Worm (Caenorhabditis elegans) whole organism, L1 larva: Measurements from ENCODE around the gene W06B4.1.

Experiments used
- C04F5.9 ChIP-seq: sonication (generic microtip); optimal IDR thresholded peaks from 2 replicates; lab custom pipeline; 2016; ENCODE audit warnings: missing genetic modification characterization, missing compliant biosample characterization
- F16B12.6 ChIP-seq: fragments of 150-350 bp; optimal IDR thresholded peaks from 2 replicates; lab custom pipeline; 2014; ENCODE audit warnings: missing biosample characterization, missing genetic modification characterization
- blmp-1 ChIP-seq: fragments of 150-350 bp; optimal IDR thresholded peaks from 2 replicates; lab custom pipeline; 2014; ENCODE audit warnings: missing biosample characterization, missing genetic modification characterization
- ceh-82 ChIP-seq, 3 experiments: fragments of 150-350 bp in 1 of 3; sonication (generic microtip) in 2 of 3; optimal IDR thresholded peaks; 2 replicates each; lab custom pipeline; 2014 to 2017; ENCODE audit warnings: missing biosample characterization in 3 of 3, missing genetic modification characterization in 3 of 3
- ceh-88 ChIP-seq: fragments of 200-800 bp; sonication (Bioruptor generic); IDR thresholded peaks from 2 replicates; pipeline ENCODE4 v1.3.6; 2022; ENCODE audit warnings: missing genetic modification characterization, missing compliant biosample characterization
- ceh-90 ChIP-seq: sonication (generic microtip); optimal IDR thresholded peaks from 2 replicates; lab custom pipeline; 2016; ENCODE audit warnings: missing genetic modification characterization, missing compliant biosample characterization
- dpl-1 ChIP-seq, 3 experiments: fragments of 150-350 bp in 2 of 3; sonication (generic microtip) in 1 of 3; optimal IDR thresholded peaks; 2 replicates each; lab custom pipeline; 2014 to 2017; ENCODE audit warnings: missing biosample characterization in 3 of 3, missing genetic modification characterization in 3 of 3, missing genetic modification reagents in 3 of 3
- efl-1 ChIP-seq, 4 experiments: fragments of 150-350 bp; optimal IDR thresholded peaks in 3 of 4; peaks in 1 of 4; 1 replicate in 1 of 4; 2 replicates in 3 of 4; lab custom pipeline; 2014; ENCODE audit warnings: missing biosample characterization in 2 of 4, missing genetic modification characterization in 2 of 4, missing genetic modification reagents in 2 of 4
- egl-27 ChIP-seq, 2 experiments: fragments of 150-350 bp in 1 of 2; sonication (generic microtip); optimal IDR thresholded peaks; 3 replicates each; lab custom pipeline; 2017 to 2018; ENCODE audit warnings: missing biosample characterization in 2 of 2, missing genetic modification characterization in 2 of 2, missing genetic modification reagents in 2 of 2
- elt-2 ChIP-seq: sonication (generic microtip); optimal IDR thresholded peaks from 2 replicates; lab custom pipeline; 2016; ENCODE audit warnings: missing genetic modification characterization, mild to moderate bottlenecking, inconsistent platforms, missing compliant biosample characterization, missing genetic modification reagents
- elt-3 ChIP-seq, 6 experiments: fragments of 150-350 bp in 1 of 6; sonication (generic microtip); optimal IDR thresholded peaks; 2 replicates each; lab custom pipeline; 2017 to 2018; ENCODE audit warnings: missing biosample characterization in 6 of 6, missing genetic modification characterization in 6 of 6, inconsistent platforms in 1 of 6
- fkh-10 ChIP-seq: sonication (generic microtip); optimal IDR thresholded peaks from 2 replicates; lab custom pipeline; 2017; ENCODE audit warnings: missing biosample characterization, missing genetic modification reagents, missing genetic modification characterization
- hlh-17 ChIP-seq: fragments of 200-800 bp; sonication (Bioruptor generic); optimal IDR thresholded peaks from 2 replicates; lab custom pipeline; 2018; ENCODE audit warnings: missing genetic modification characterization, mild to moderate bottlenecking, missing compliant biosample characterization, moderate library complexity, borderline replicate concordance
- jun-1 ChIP-seq: fragments of 150-350 bp; optimal IDR thresholded peaks from 2 replicates; lab custom pipeline; 2014; ENCODE audit warnings: missing biosample characterization, missing genetic modification reagents, missing genetic modification characterization
- lin-14 ChIP-seq: fragments of 200-800 bp; sonication (Bioruptor generic); optimal IDR thresholded peaks from 2 replicates; lab custom pipeline; 2018; ENCODE audit warnings: mild to moderate bottlenecking, missing genetic modification characterization, moderate library complexity, missing compliant biosample characterization
- lin-15B ChIP-seq: fragments of 150-350 bp; sonication (generic microtip); optimal IDR thresholded peaks from 3 replicates; lab custom pipeline; 2014; ENCODE audit warnings: missing biosample characterization, missing genetic modification characterization
- lin-35 ChIP-seq, 2 experiments: fragments of 150-350 bp; optimal IDR thresholded peaks; 2 replicates each; lab custom pipeline; 2014; ENCODE audit warnings: missing biosample characterization in 2 of 2, missing genetic modification characterization in 2 of 2, missing genetic modification reagents in 2 of 2
- lsy-2 ChIP-seq, 2 experiments: fragments of 150-350 bp; optimal IDR thresholded peaks; 2 replicates each; lab custom pipeline; 2014; ENCODE audit warnings: missing biosample characterization in 2 of 2, missing genetic modification characterization in 2 of 2
- mab-9 ChIP-seq: fragments of 200-800 bp; sonication (Bioruptor generic); IDR thresholded peaks from 2 replicates; pipeline ENCODE4 v1.3.6; 2022; ENCODE audit warnings: missing genetic modification reagents, missing genetic modification characterization, missing compliant biosample characterization
- mep-1 ChIP-seq: fragments of 150-350 bp; optimal IDR thresholded peaks from 2 replicates; lab custom pipeline; 2014; ENCODE audit warnings: missing biosample characterization, missing genetic modification characterization
- nhr-20 ChIP-seq: sonication (generic microtip); optimal IDR thresholded peaks from 2 replicates; lab custom pipeline; 2016; ENCODE audit warnings: mild to moderate bottlenecking, missing genetic modification characterization, missing compliant biosample characterization
- nhr-237 ChIP-seq: fragments of 150-350 bp; optimal IDR thresholded peaks from 2 replicates; lab custom pipeline; 2014; ENCODE audit warnings: missing biosample characterization, missing genetic modification characterization
- nhr-28 ChIP-seq: fragments of 150-350 bp; optimal IDR thresholded peaks from 2 replicates; lab custom pipeline; 2014; ENCODE audit warnings: missing biosample characterization, missing genetic modification characterization
- nhr-76 ChIP-seq: sonication (generic microtip); optimal IDR thresholded peaks from 2 replicates; lab custom pipeline; 2017; ENCODE audit warnings: missing biosample characterization, missing genetic modification characterization
- nhr-77 ChIP-seq: fragments of 150-350 bp; optimal IDR thresholded peaks from 2 replicates; lab custom pipeline; 2014; ENCODE audit warnings: missing biosample characterization, missing genetic modification characterization
- nhr-84 ChIP-seq: sonication (generic microtip); optimal IDR thresholded peaks from 2 replicates; lab custom pipeline; 2017; ENCODE audit warnings: missing biosample characterization, missing genetic modification characterization
- pag-3 ChIP-seq: sonication (generic microtip); optimal IDR thresholded peaks from 2 replicates; lab custom pipeline; 2017; ENCODE audit warnings: missing genetic modification characterization, mild to moderate bottlenecking, missing compliant biosample characterization, antibody characterized with exemption, borderline replicate concordance; ENCODE audit not compliant: insufficient read depth
- rnt-1 ChIP-seq: sonication (generic microtip); optimal IDR thresholded peaks from 2 replicates; lab custom pipeline; 2016; ENCODE audit warnings: mild to moderate bottlenecking, missing genetic modification characterization, moderate library complexity, missing compliant biosample characterization
- skn-1 ChIP-seq: fragments of 150-350 bp; optimal IDR thresholded peaks from 2 replicates; lab custom pipeline; 2014; ENCODE audit warnings: missing biosample characterization, missing genetic modification characterization
- snu-23 ChIP-seq: sonication (generic microtip); optimal IDR thresholded peaks from 2 replicates; lab custom pipeline; 2016; ENCODE audit warnings: missing genetic modification characterization, missing compliant biosample characterization
- sptf-1 ChIP-seq: fragments of 150-350 bp; optimal IDR thresholded peaks from 2 replicates; lab custom pipeline; 2014; ENCODE audit warnings: missing biosample characterization, missing genetic modification characterization
- unc-62 ChIP-seq: fragments of 150-350 bp; optimal IDR thresholded peaks from 2 replicates; lab custom pipeline; 2014; ENCODE audit warnings: missing biosample characterization, missing genetic modification reagents, missing genetic modification characterization
- xbp-1 ChIP-seq: sonication (generic microtip); optimal IDR thresholded peaks from 2 replicates; lab custom pipeline; 2016; ENCODE audit warnings: missing genetic modification characterization, missing compliant biosample characterization
- zag-1 ChIP-seq: fragments of 150-350 bp; optimal IDR thresholded peaks from 2 replicates; lab custom pipeline; 2014; ENCODE audit warnings: missing biosample characterization, missing genetic modification characterization
- zip-4 ChIP-seq: fragments of 200-800 bp; sonication (Bioruptor generic); optimal IDR thresholded peaks from 2 replicates; lab custom pipeline; 2018; ENCODE audit warnings: mild to moderate bottlenecking, missing genetic modification characterization, moderate library complexity, missing compliant biosample characterization
- ztf-11 ChIP-seq, 2 experiments: sonication (generic microtip); optimal IDR thresholded peaks; 2 replicates each; lab custom pipeline; 2016 to 2017; ENCODE audit warnings: missing genetic modification characterization in 2 of 2, missing biosample characterization in 1 of 2, missing compliant biosample characterization in 1 of 2

Gene W06B4.1

DNA sequence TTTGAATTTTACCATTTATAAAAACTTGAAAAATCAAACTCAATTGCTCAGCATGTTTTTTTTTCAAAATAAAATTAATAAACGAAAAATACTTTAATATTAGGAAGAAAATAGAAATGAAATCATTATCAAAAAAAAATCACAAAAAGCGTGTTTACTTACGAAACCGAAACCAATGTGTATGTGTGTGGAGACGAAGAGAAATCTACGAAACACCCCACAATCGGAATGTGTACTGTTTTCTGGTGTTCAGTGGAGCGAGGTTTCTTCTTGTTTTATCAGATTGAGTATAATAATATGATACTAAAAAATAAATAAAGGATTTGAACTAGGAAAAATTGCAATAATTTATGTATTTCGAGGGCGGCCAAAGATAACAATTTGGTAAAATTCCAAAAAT is 36.3 kb downstream of the W06B4.1 start:
- TF ChIP-seq nhr-77 (tag; lab: Kevin White, UChicago) = no peak
- peak; percentile 71 for TF ChIP-seq blmp-1 (tag; lab: Kevin White, UChicago)
- peak; percentile 57 for TF ChIP-seq lin-14 (GFP tag; lab: Kevin White, UChicago)
- no peak for TF ChIP-seq sptf-1
- peak in 1 of 2 experiments; percentile 28 for TF ChIP-seq lsy-2 (tag; optimal IDR thresholded peaks at IDR 0.05; lab: Kevin White, UChicago)
- peak; percentile 16 for TF ChIP-seq skn-1 (tag; lab: Kevin White, UChicago)
- TF ChIP-seq zip-4 (GFP tag; lab: Kevin White, UChicago) = no peak
- no peak for TF ChIP-seq nhr-84 (tag; lab: Kevin White, UChicago)
- TF ChIP-seq elt-2 (tag; lab: Kevin White, UChicago) = peak; percentile 56
- no peak for TF ChIP-seq dpl-1 (GFP tag; optimal IDR thresholded peaks at IDR 0.05; lab: Kevin White, UChicago)
- TF ChIP-seq nhr-20 (tag; lab: Kevin White, UChicago) = peak; percentile 19
- no peak for TF ChIP-seq nhr-237 (tag; lab: Kevin White, UChicago)
- TF ChIP-seq efl-1 (optimal IDR thresholded peaks at IDR 0.05; lab: Kevin White, UChicago) = no peak
- TF ChIP-seq efl-1 (GFP tag; optimal IDR thresholded peaks at IDR 0.05 in 1 of 2; lab: Kevin White, UChicago) = no peak
- no peak for TF ChIP-seq lin-15B
- peak in 1 of 6 experiments; percentile 77 for TF ChIP-seq elt-3 (tag; optimal IDR thresholded peaks at IDR 0.05; lab: Kevin White, UChicago)
- TF ChIP-seq fkh-10 = no peak
- no peak for TF ChIP-seq ceh-88 (GFP tag; lab: Robert Waterston, UW)
- no peak for TF ChIP-seq ceh-82 (tag; optimal IDR thresholded peaks at IDR 0.05; lab: Kevin White, UChicago)
- peak; percentile 14 for TF ChIP-seq snu-23 (GFP tag; lab: Kevin White, UChicago)
- peak in 1 of 2 experiments; percentile 39 for TF ChIP-seq lin-35 (GFP tag; optimal IDR thresholded peaks at IDR 0.05; lab: Kevin White, UChicago)

ce11 chrII:4510684-4511083 is 39.3 kb downstream of the W06B4.1 start:
- TF ChIP-seq snu-23 (GFP tag; lab: Kevin White, UChicago) = no peak
- no peak for TF ChIP-seq ceh-90
- TF ChIP-seq dpl-1 (GFP tag; optimal IDR thresholded peaks at IDR 0.05; lab: Kevin White, UChicago) = no peak
- TF ChIP-seq C04F5.9 = no peak
- TF ChIP-seq fkh-10 = no peak
- TF ChIP-seq blmp-1 (tag; lab: Kevin White, UChicago) = peak; percentile 87
- peak; percentile 9 for TF ChIP-seq lin-14 (GFP tag; lab: Kevin White, UChicago)
- no peak for TF ChIP-seq zag-1
- no peak for TF ChIP-seq nhr-237 (tag; lab: Kevin White, UChicago)
- TF ChIP-seq jun-1 (tag; lab: Kevin White, UChicago) = no peak
- TF ChIP-seq rnt-1 = no peak
- TF ChIP-seq lin-35 (GFP tag; optimal IDR thresholded peaks at IDR 0.05; lab: Kevin White, UChicago) = no peak
- no peak for TF ChIP-seq ceh-88 (GFP tag; lab: Robert Waterston, UW)
- no peak for TF ChIP-seq efl-1 (optimal IDR thresholded peaks at IDR 0.05; lab: Kevin White, UChicago)
- TF ChIP-seq efl-1 (GFP tag; optimal IDR thresholded peaks at IDR 0.05 in 1 of 2; lab: Kevin White, UChicago) = no peak
- no peak for TF ChIP-seq nhr-77 (tag; lab: Kevin White, UChicago)
- no peak for TF ChIP-seq unc-62 (GFP tag; lab: Kevin White, UChicago)
- no peak for TF ChIP-seq ztf-11 (tag; optimal IDR thresholded peaks at IDR 0.05; lab: Kevin White, UChicago)

DNA sequence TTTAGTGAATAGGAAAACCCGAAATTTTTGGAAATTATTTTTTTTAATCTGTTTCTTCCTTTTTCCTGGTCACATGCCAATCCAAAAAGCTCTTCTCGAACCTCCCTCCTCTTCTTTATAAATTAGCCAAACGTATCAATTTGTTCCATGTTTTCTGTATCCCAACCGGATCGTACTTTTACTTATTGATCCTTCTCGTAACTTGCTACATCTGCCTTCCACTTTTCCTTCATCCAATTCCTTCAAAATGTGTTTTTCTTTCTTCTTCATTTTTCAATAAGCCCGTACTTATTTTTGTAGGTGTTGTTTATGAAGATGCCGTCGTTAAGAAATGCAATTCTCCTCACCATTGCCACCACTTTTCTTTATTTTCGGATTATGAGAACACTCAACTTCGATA is 40.5 kb downstream of the W06B4.1 start, which contains the start of gene cyp-23A1:
Gene cyp-23A1 (plus strand): TSS at position 301 of the 400 bp plus-strand sequence.
- TF ChIP-seq blmp-1 (tag; lab: Kevin White, UChicago) = peak; percentile 4
- no peak for TF ChIP-seq egl-27 (tag; optimal IDR thresholded peaks at IDR 0.05; lab: Kevin White, UChicago)

DNA sequence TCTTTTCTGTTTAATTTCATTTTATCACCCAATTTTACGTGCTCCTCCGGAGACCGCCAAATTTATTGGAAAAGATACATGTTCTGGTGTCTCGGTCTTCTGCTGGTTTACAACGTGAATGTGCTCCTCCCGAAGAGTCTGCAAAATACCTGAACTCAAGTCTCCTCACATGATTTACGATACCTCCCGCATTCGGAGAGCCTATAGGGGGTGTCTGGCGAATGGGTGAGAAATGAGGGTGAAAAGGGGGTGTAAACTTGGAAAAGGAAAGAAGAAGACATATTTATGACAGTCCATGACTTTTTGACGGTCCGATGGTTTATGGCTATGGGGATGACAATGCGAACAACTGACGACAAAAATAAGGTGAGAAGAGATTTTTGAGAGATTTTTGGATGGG is 44.9 kb downstream of the W06B4.1 start:
- TF ChIP-seq lsy-2 (tag; optimal IDR thresholded peaks at IDR 0.05; lab: Kevin White, UChicago) (no peak), mab-9 (GFP tag; lab: Robert Waterston, UW) (no peak), lin-14 (GFP tag; lab: Kevin White, UChicago) (peak; percentile 34), pag-3 (tag; lab: Kevin White, UChicago) (no peak), nhr-28 (no peak), unc-62 (GFP tag; lab: Kevin White, UChicago) (no peak), F16B12.6 (tag; lab: Kevin White, UChicago) (no peak), nhr-76 (tag; lab: Kevin White, UChicago) (no peak), dpl-1 (GFP tag; optimal IDR thresholded peaks at IDR 0.05; lab: Kevin White, UChicago) (no peak), hlh-17 (GFP tag; lab: Kevin White, UChicago) (no peak), xbp-1 (tag; lab: Kevin White, UChicago) (no peak), mep-1 (no peak), lin-35 (GFP tag; optimal IDR thresholded peaks at IDR 0.05; lab: Kevin White, UChicago) (no peak), efl-1 (optimal IDR thresholded peaks at IDR 0.05; lab: Kevin White, UChicago) (no peak), efl-1 (GFP tag; optimal IDR thresholded peaks at IDR 0.05 in 1 of 2; lab: Kevin White, UChicago) (peak in 1 of 2 experiments; percentile 63), rnt-1 (peak; percentile 17)
- TF ChIP-seq, all 84 proteins: peak for 3
